Worm (Caenorhabditis elegans) whole organism, young adult: ENCODE results near the gene C17H12.12.

Experiments
- D2030.7 ChIP-seq: fragments of 200-800 bp; sonication (Bioruptor generic); IDR thresholded peaks from 2 replicates; pipeline ENCODE4 v1.3.6; 2022; ENCODE audit warnings: missing genetic modification reagents, missing genetic modification characterization, missing compliant biosample characterization
- F33H1.4 ChIP-seq: fragments of 200-800 bp; sonication (Bioruptor generic); IDR thresholded peaks from 2 replicates; pipeline ENCODE4 v1.3.6; 2022; ENCODE audit warnings: missing genetic modification reagents, missing genetic modification characterization, missing compliant biosample characterization
- F37B4.10 ChIP-seq: fragments of 200-800 bp; sonication (Bioruptor generic); IDR thresholded peaks from 2 replicates; pipeline ENCODE4 v1.3.6; 2022; ENCODE audit warnings: missing genetic modification characterization, missing compliant biosample characterization
- F39B2.1 ChIP-seq: fragments of 200-800 bp; sonication (Bioruptor generic); IDR thresholded peaks from 2 replicates; pipeline ENCODE4 v1.3.6; 2022; ENCODE audit warnings: missing genetic modification reagents, missing genetic modification characterization, missing compliant biosample characterization
- F49E8.2 ChIP-seq: sonication (generic microtip); optimal IDR thresholded peaks from 3 replicates; lab custom pipeline; 2017; ENCODE audit warnings: missing genetic modification characterization, mild to moderate bottlenecking, missing compliant biosample characterization, antibody characterized with exemption, moderate library complexity; ENCODE audit not compliant: insufficient read depth
- F57A8.1 ChIP-seq: fragments of 200-800 bp; sonication (Bioruptor generic); optimal IDR thresholded peaks from 2 replicates; lab custom pipeline; 2018; ENCODE audit warnings: mild to moderate bottlenecking, missing genetic modification characterization, moderate library complexity, missing compliant biosample characterization
- K11D2.4 ChIP-seq: fragments of 200-800 bp; sonication (Bioruptor generic); IDR thresholded peaks from 2 replicates; pipeline ENCODE4 v1.3.6; 2022; ENCODE audit warnings: missing genetic modification reagents, missing genetic modification characterization, missing compliant biosample characterization
- Y53F4B.3 ChIP-seq: fragments of 200-800 bp; sonication (Bioruptor generic); IDR thresholded peaks from 2 replicates; pipeline ENCODE4 v1.3.6; 2022; ENCODE audit warnings: missing genetic modification reagents, missing genetic modification characterization, missing compliant biosample characterization
- Y53G8AR.9 ChIP-seq: fragments of 200-800 bp; sonication (Bioruptor generic); conservative IDR thresholded peaks from 2 replicates; pipeline ENCODE4 v1.3.6; 2022; ENCODE audit warnings: missing genetic modification reagents, missing genetic modification characterization, missing compliant biosample characterization
- Y56A3A.18 ChIP-seq: fragments of 200-800 bp; sonication (Bioruptor generic); IDR thresholded peaks from 2 replicates; pipeline ENCODE4 v1.3.6; 2022; ENCODE audit warnings: missing genetic modification reagents, missing genetic modification characterization, missing compliant biosample characterization
- Y79H2A.3 ChIP-seq: fragments of 200-800 bp; sonication (Bioruptor generic); conservative IDR thresholded peaks from 2 replicates; pipeline ENCODE4 v1.3.6; 2022; ENCODE audit warnings: missing genetic modification reagents, missing genetic modification characterization, missing compliant biosample characterization
- ZK185.1 ChIP-seq: sonication (generic microtip); optimal IDR thresholded peaks from 2 replicates; lab custom pipeline; 2016; ENCODE audit warnings: mild to moderate bottlenecking, missing genetic modification characterization, missing compliant biosample characterization; ENCODE audit not compliant: poor library complexity, severe bottlenecking
- aptf-2 ChIP-seq: fragments of 200-800 bp; sonication (Bioruptor generic); conservative IDR thresholded peaks from 2 replicates; pipeline ENCODE4 v1.3.6; 2022; ENCODE audit warnings: missing genetic modification reagents, missing genetic modification characterization, missing compliant biosample characterization
- atf-7 ChIP-seq: sonication (generic microtip); optimal IDR thresholded peaks from 2 replicates; lab custom pipeline; 2017; ENCODE audit warnings: mild to moderate bottlenecking, missing genetic modification characterization, missing compliant biosample characterization
- attf-3 ChIP-seq: fragments of 200-800 bp; sonication (Bioruptor generic); conservative IDR thresholded peaks from 2 replicates; pipeline ENCODE4 v1.3.6; 2022; ENCODE audit warnings: missing genetic modification reagents, missing genetic modification characterization, missing compliant biosample characterization
- attf-6 ChIP-seq: fragments of 200-800 bp; sonication (Bioruptor generic); IDR thresholded peaks from 2 replicates; pipeline ENCODE4 v1.3.6; 2022; ENCODE audit warnings: missing genetic modification reagents, missing genetic modification characterization, missing compliant biosample characterization
- cebp-2 ChIP-seq: fragments of 200-800 bp; sonication (Bioruptor generic); IDR thresholded peaks from 2 replicates; pipeline ENCODE4 v1.3.6; 2022; ENCODE audit warnings: missing genetic modification characterization, missing compliant biosample characterization
- ceh-40 ChIP-seq: fragments of 200-800 bp; sonication (Bioruptor generic); IDR thresholded peaks from 2 replicates; pipeline ENCODE4 v1.3.6; 2022; ENCODE audit warnings: missing genetic modification characterization, missing compliant biosample characterization
- ceh-79 ChIP-seq: sonication (generic microtip); optimal IDR thresholded peaks from 2 replicates; lab custom pipeline; 2017; ENCODE audit warnings: mild to moderate bottlenecking, missing genetic modification characterization, missing compliant biosample characterization
- dox-1 ChIP-seq: fragments of 200-800 bp; sonication (Bioruptor generic); IDR thresholded peaks from 2 replicates; pipeline ENCODE4 v1.3.6; 2022; ENCODE audit warnings: missing genetic modification reagents, missing genetic modification characterization, missing compliant biosample characterization
- egl-18 ChIP-seq: fragments of 200-800 bp; sonication (Bioruptor generic); IDR thresholded peaks from 2 replicates; pipeline ENCODE4 v1.3.6; 2022; ENCODE audit warnings: missing genetic modification reagents, missing genetic modification characterization, missing compliant biosample characterization
- egrh-3 ChIP-seq: fragments of 200-800 bp; sonication (Bioruptor generic); IDR thresholded peaks from 2 replicates; pipeline ENCODE4 v1.3.6; 2022; ENCODE audit warnings: missing genetic modification reagents, missing genetic modification characterization, missing compliant biosample characterization
- gei-17 ChIP-seq: fragments of 200-800 bp; sonication (Bioruptor generic); optimal IDR thresholded peaks from 2 replicates; lab custom pipeline; 2018; ENCODE audit warnings: mild to moderate bottlenecking, missing genetic modification characterization, missing compliant biosample characterization
- hlh-12 ChIP-seq: sonication (generic microtip); optimal IDR thresholded peaks from 2 replicates; lab custom pipeline; 2016; ENCODE audit warnings: missing genetic modification characterization, missing compliant biosample characterization
- hlh-26 ChIP-seq: fragments of 200-800 bp; sonication (Bioruptor generic); conservative IDR thresholded peaks from 2 replicates; pipeline ENCODE4 v1.3.6; 2022; ENCODE audit warnings: missing genetic modification reagents, missing genetic modification characterization, missing compliant biosample characterization
- hmg-1.2 ChIP-seq: fragments of 200-800 bp; sonication (Bioruptor generic); IDR thresholded peaks from 2 replicates; pipeline ENCODE4 v1.3.6; 2022; ENCODE audit warnings: missing genetic modification reagents, missing genetic modification characterization, missing compliant biosample characterization
- hmg-20 ChIP-seq: fragments of 200-800 bp; sonication (Bioruptor generic); IDR thresholded peaks from 2 replicates; pipeline ENCODE4 v1.3.6; 2022; ENCODE audit warnings: missing genetic modification reagents, missing genetic modification characterization, missing compliant biosample characterization
- hsf-1 ChIP-seq: fragments of 200-800 bp; sonication (Bioruptor generic); IDR thresholded peaks from 2 replicates; pipeline ENCODE4 v1.3.6; 2022; ENCODE audit warnings: missing genetic modification reagents, missing genetic modification characterization, missing compliant biosample characterization
- lsl-1 ChIP-seq: fragments of 200-800 bp; sonication (Bioruptor generic); optimal IDR thresholded peaks from 2 replicates; lab custom pipeline; 2018; ENCODE audit warnings: mild to moderate bottlenecking, missing genetic modification characterization, moderate library complexity, missing compliant biosample characterization
- madf-6 ChIP-seq: fragments of 200-800 bp; sonication (Bioruptor generic); IDR thresholded peaks from 2 replicates; pipeline ENCODE4 v1.3.6; 2022; ENCODE audit warnings: missing genetic modification reagents, missing genetic modification characterization, missing compliant biosample characterization
- mcd-1 ChIP-seq: fragments of 200-800 bp; sonication (Bioruptor generic); IDR thresholded peaks from 2 replicates; pipeline ENCODE4 v1.3.6; 2022; ENCODE audit warnings: missing genetic modification reagents, missing genetic modification characterization, missing compliant biosample characterization
- nfya-1 ChIP-seq: sonication (generic microtip); optimal IDR thresholded peaks from 2 replicates; lab custom pipeline; 2017; ENCODE audit warnings: antibody characterized with exemption, missing compliant biosample characterization, missing genetic modification characterization, borderline replicate concordance; ENCODE audit not compliant: insufficient read depth
- nfya-2 ChIP-seq: fragments of 200-800 bp; sonication (Bioruptor generic); IDR thresholded peaks from 2 replicates; pipeline ENCODE4 v1.3.6; 2022; ENCODE audit warnings: missing genetic modification reagents, missing genetic modification characterization, missing compliant biosample characterization
- nhr-120 ChIP-seq: fragments of 200-800 bp; sonication (Bioruptor generic); IDR thresholded peaks from 2 replicates; pipeline ENCODE4 v1.3.6; 2022; ENCODE audit warnings: missing genetic modification characterization, missing compliant biosample characterization
- nhr-179 ChIP-seq: sonication (generic microtip); optimal IDR thresholded peaks from 2 replicates; lab custom pipeline; 2016; ENCODE audit warnings: mild to moderate bottlenecking, missing genetic modification characterization, missing compliant biosample characterization
- nhr-80 ChIP-seq: sonication (generic microtip); optimal IDR thresholded peaks from 2 replicates; lab custom pipeline; 2016; ENCODE audit warnings: missing genetic modification characterization, missing compliant biosample characterization
- pbrm-1 ChIP-seq: fragments of 200-800 bp; sonication (Bioruptor generic); IDR thresholded peaks from 2 replicates; pipeline ENCODE4 v1.3.6; 2022; ENCODE audit warnings: missing genetic modification reagents, missing genetic modification characterization, missing compliant biosample characterization
- pha-4 ChIP-seq: fragments of 150-350 bp; sonication (generic microtip); optimal IDR thresholded peaks from 2 replicates; lab custom pipeline; 2014; ENCODE audit warnings: missing biosample characterization, missing genetic modification reagents, missing genetic modification characterization
- rcor-1 ChIP-seq: fragments of 200-800 bp; sonication (Bioruptor generic); IDR thresholded peaks from 2 replicates; pipeline ENCODE4 v1.3.6; 2022; ENCODE audit warnings: missing genetic modification reagents, missing genetic modification characterization, missing compliant biosample characterization
- rpc-1 ChIP-seq, 2 experiments: fragments of 150-350 bp in 1 of 2; sonication (generic microtip) in 1 of 2; optimal IDR thresholded peaks; 2 replicates each; lab custom pipeline; 2014 to 2018; ENCODE audit warnings: missing biosample characterization in 1 of 2, missing genetic modification characterization in 1 of 2, missing genetic modification reagents in 1 of 2, missing genotype in 1 of 2
- sea-2 ChIP-seq: fragments of 200-800 bp; sonication (Bioruptor generic); IDR thresholded peaks from 2 replicates; pipeline ENCODE4 v1.3.6; 2022; ENCODE audit warnings: missing genetic modification characterization, missing compliant biosample characterization
- snpc-1.1 ChIP-seq: sonication (generic microtip); optimal IDR thresholded peaks from 2 replicates; lab custom pipeline; 2017; ENCODE audit warnings: missing genetic modification characterization, mild to moderate bottlenecking, missing compliant biosample characterization, antibody characterized with exemption, moderate library complexity, missing genotype, missing genetic modification reagents; ENCODE audit not compliant: insufficient read depth
- snpc-3.4 ChIP-seq: sonication (generic microtip); optimal IDR thresholded peaks from 2 replicates; lab custom pipeline; 2017; ENCODE audit warnings: missing genetic modification characterization, mild to moderate bottlenecking, missing compliant biosample characterization, antibody characterized with exemption, moderate library complexity, missing genotype, missing genetic modification reagents
- snpc-4 ChIP-seq, 5 experiments: fragments of 150-350 bp in 1 of 5; sonication (generic microtip) in 4 of 5; optimal IDR thresholded peaks; 2 replicates each; lab custom pipeline; 2014 to 2018; ENCODE audit warnings: missing genetic modification characterization in 5 of 5, missing biosample characterization in 3 of 5, antibody characterized with exemption in 2 of 5, mild to moderate bottlenecking in 2 of 5, missing compliant biosample characterization in 2 of 5, missing genotype in 2 of 5, moderate library complexity in 2 of 5, missing genetic modification reagents in 1 of 5
- tbx-9 ChIP-seq: sonication (generic microtip); optimal IDR thresholded peaks from 2 replicates; lab custom pipeline; 2016; ENCODE audit warnings: borderline replicate concordance, missing genetic modification characterization, inconsistent platforms, missing compliant biosample characterization
- ztf-6 ChIP-seq: fragments of 200-800 bp; sonication (Bioruptor generic); IDR thresholded peaks from 2 replicates; pipeline ENCODE4 v1.3.6; 2022; ENCODE audit warnings: missing genetic modification reagents, missing genetic modification characterization, missing compliant biosample characterization

The C17H12.12 gene

DNA sequence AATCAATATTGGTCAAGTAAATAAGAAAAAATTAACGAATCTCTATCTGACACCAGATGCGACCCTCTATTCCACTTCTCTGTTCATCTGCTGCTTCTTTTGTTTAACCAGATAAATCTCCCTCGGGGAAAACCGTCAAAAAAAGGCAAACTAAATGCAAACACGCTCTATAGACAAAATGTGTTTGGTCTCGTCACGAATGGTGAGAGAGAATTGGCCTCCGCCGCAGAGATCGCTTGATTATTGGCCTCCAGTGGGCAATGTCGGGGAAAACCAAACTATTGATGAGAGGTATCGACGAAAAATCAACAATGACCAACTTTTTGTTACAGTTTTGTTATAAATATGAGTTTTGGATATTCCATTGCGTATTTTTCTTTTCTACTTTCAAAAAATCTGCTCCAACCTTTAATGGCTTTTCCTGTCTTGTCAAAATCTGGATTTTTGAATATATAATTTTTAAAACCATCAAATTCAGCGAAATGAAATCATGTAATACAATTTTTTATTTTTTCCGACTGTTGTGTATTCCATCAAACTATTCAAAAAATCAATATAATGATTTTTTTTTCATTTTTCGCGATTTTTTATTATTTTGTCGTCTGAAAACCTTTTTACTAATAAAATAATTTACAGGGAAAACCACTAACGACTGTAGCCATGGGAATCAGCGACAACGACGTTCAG lies 5.1 kb upstream of the C17H12.12 start, which contains the start of the genes C17H12.2 and vha-8 (continued):
- no peak for TF ChIP-seq ceh-40 (GFP tag; lab: Robert Waterston, UW)
- peak; percentile 94 for TF ChIP-seq nhr-80 (tag; lab: Kevin White, UChicago)
- peak; percentile 98 for TF ChIP-seq mcd-1
- TF ChIP-seq egrh-3: no peak
- TF ChIP-seq pha-4 (tag; lab: Kevin White, UChicago): peak; percentile 67
- peak; percentile 80; the same call in 1 of the 2 replicates for TF ChIP-seq Y53G8AR.9
- TF ChIP-seq madf-6 (GFP tag; lab: Robert Waterston, UW): peak; percentile 47
- TF ChIP-seq cebp-2 (GFP tag; lab: Robert Waterston, UW): 0 out of 2 replicates have a peak, but pooled peaks have one; percentile 10
- TF ChIP-seq F49E8.2: no peak
- TF ChIP-seq tbx-9: no peak
- TF ChIP-seq D2030.7: no peak
- TF ChIP-seq lsl-1: no peak
- TF ChIP-seq nfya-2 (GFP tag; lab: Robert Waterston, UW): no peak
- TF ChIP-seq ztf-6: peak; percentile 66; the same call in 1 of the 2 replicates
- peak; percentile 28; the same call in 1 of the 2 replicates for TF ChIP-seq hmg-1.2 (GFP tag; lab: Robert Waterston, UW)
- TF ChIP-seq snpc-4 (GFP tag; optimal IDR thresholded peaks at IDR 0.05; lab: Kevin White, UChicago): peak; percentile 45
- peak; percentile 29 to 68 (median 56) for TF ChIP-seq snpc-4 (tag; optimal IDR thresholded peaks at IDR 0.05; lab: Kevin White, UChicago)
- TF ChIP-seq ZK185.1 (tag; lab: Kevin White, UChicago): peak; percentile 65
- no peak for TF ChIP-seq Y53F4B.3 (GFP tag; lab: Robert Waterston, UW)
- TF ChIP-seq ceh-79: no peak
- TF ChIP-seq rcor-1 (GFP tag; lab: Robert Waterston, UW): 0 out of 2 replicates have a peak, but pooled peaks have one; percentile 46
- no peak for TF ChIP-seq snpc-1.1 (tag; lab: Kevin White, UChicago)
- TF ChIP-seq rpc-1 (optimal IDR thresholded peaks at IDR 0.05; lab: Kevin White, UChicago): no peak
- TF ChIP-seq rpc-1 (tag; optimal IDR thresholded peaks at IDR 0.05; lab: Kevin White, UChicago): no peak
- TF ChIP-seq K11D2.4 (GFP tag; lab: Robert Waterston, UW): peak; percentile 76; the same call in 1 of the 2 replicates
- TF ChIP-seq F37B4.10 (GFP tag; lab: Robert Waterston, UW): no peak
- no peak for TF ChIP-seq nhr-179
- 0 out of 2 replicates have a peak, but pooled peaks have one; percentile 42 for TF ChIP-seq attf-3 (GFP tag; lab: Robert Waterston, UW)
- TF ChIP-seq snpc-3.4: no peak
- no peak for TF ChIP-seq nfya-1 (tag; lab: Kevin White, UChicago)
- no peak for TF ChIP-seq hsf-1
- no peak for TF ChIP-seq Y79H2A.3 (GFP tag; lab: Robert Waterston, UW)
- TF ChIP-seq atf-7: peak; percentile 26
- TF ChIP-seq hlh-26: no peak
- TF ChIP-seq sea-2: no peak
- no peak for TF ChIP-seq egl-18
- no peak for TF ChIP-seq nhr-120 (GFP tag; lab: Robert Waterston, UW)
- TF ChIP-seq Y56A3A.18: no peak
- no peak for TF ChIP-seq F57A8.1 (GFP tag; lab: Kevin White, UChicago)
- TF ChIP-seq attf-6 (GFP tag; lab: Robert Waterston, UW): no peak
- TF ChIP-seq aptf-2: no peak; the same call in 1 of the 2 replicates
- TF ChIP-seq hlh-12 (tag; lab: Kevin White, UChicago): no peak
- TF ChIP-seq F33H1.4 (GFP tag; lab: Robert Waterston, UW): peak; percentile 90
- TF ChIP-seq F39B2.1 (GFP tag; lab: Robert Waterston, UW): no peak
- TF ChIP-seq hmg-20: no peak
- peak; percentile 78 for TF ChIP-seq dox-1 (GFP tag; lab: Robert Waterston, UW)
- TF ChIP-seq pbrm-1 (GFP tag; lab: Robert Waterston, UW): peak; percentile 84
- TF ChIP-seq gei-17: peak; percentile 9
